Worm (Caenorhabditis elegans) whole organism, L4 larva: ENCODE measurements around the gene gon-14.

Experiments
- D1046.2 ChIP-seq: fragments of 200-800 bp; sonication (Bioruptor generic); IDR thresholded peaks from 2 replicates; pipeline ENCODE4 v1.3.6; 2022; ENCODE audit warnings: missing genetic modification characterization, missing compliant biosample characterization
- T20F7.1 ChIP-seq: fragments of 200-800 bp; sonication (Bioruptor generic); optimal IDR thresholded peaks from 2 replicates; lab custom pipeline; 2018; ENCODE audit warnings: mild to moderate bottlenecking, missing genetic modification characterization, missing compliant biosample characterization
- Y48G9A.11 ChIP-seq: fragments of 200-800 bp; sonication (Bioruptor generic); IDR thresholded peaks from 2 replicates; pipeline ENCODE4 v1.3.6; 2022; ENCODE audit warnings: missing genetic modification reagents, missing genetic modification characterization, missing compliant biosample characterization
- Y75B8A.6 ChIP-seq: fragments of 200-800 bp; sonication (Bioruptor generic); IDR thresholded peaks from 2 replicates; pipeline ENCODE4 v1.3.6; 2022; ENCODE audit warnings: missing genetic modification reagents, missing genetic modification characterization, missing compliant biosample characterization
- ceh-20 ChIP-seq: fragments of 200-800 bp; sonication (Bioruptor generic); IDR thresholded peaks from 2 replicates; pipeline ENCODE4 v1.3.6; 2022; ENCODE audit warnings: missing genetic modification reagents, missing genetic modification characterization, missing compliant biosample characterization
- ces-1 ChIP-seq: fragments of 150-350 bp; sonication (generic microtip); optimal IDR thresholded peaks from 4 replicates; lab custom pipeline; 2014; ENCODE audit warnings: missing biosample characterization, missing genetic modification reagents, missing genetic modification characterization
- daf-16 ChIP-seq, 3 experiments: sonication (generic microtip); optimal IDR thresholded peaks; 2 replicates each; lab custom pipeline; 2016 to 2017; ENCODE audit warnings: missing genetic modification characterization in 3 of 3, missing genetic modification reagents in 3 of 3, mild to moderate bottlenecking in 2 of 3, missing compliant biosample characterization in 2 of 3, missing biosample characterization in 1 of 3, moderate library complexity in 1 of 3
- dmd-6 ChIP-seq: fragments of 200-800 bp; sonication (Bioruptor generic); IDR thresholded peaks from 2 replicates; pipeline ENCODE4 v1.3.6; 2022; ENCODE audit warnings: missing genetic modification reagents, missing genetic modification characterization, missing compliant biosample characterization
- dpl-1 ChIP-seq: fragments of 150-350 bp; optimal IDR thresholded peaks from 2 replicates; lab custom pipeline; 2014; ENCODE audit warnings: missing biosample characterization, missing genetic modification reagents, missing genetic modification characterization
- dve-1 ChIP-seq: sonication (generic microtip); optimal IDR thresholded peaks from 2 replicates; lab custom pipeline; 2017; ENCODE audit warnings: antibody characterized with exemption, mild to moderate bottlenecking, missing genetic modification characterization, missing compliant biosample characterization; ENCODE audit not compliant: insufficient read depth
- fkh-10 ChIP-seq: fragments of 150-350 bp; optimal IDR thresholded peaks from 2 replicates; lab custom pipeline; 2014; ENCODE audit warnings: missing biosample characterization, missing genetic modification reagents, missing genetic modification characterization
- hlh-11 ChIP-seq: fragments of 200-800 bp; sonication (Bioruptor generic); optimal IDR thresholded peaks from 2 replicates; lab custom pipeline; 2018; ENCODE audit warnings: mild to moderate bottlenecking, missing genetic modification characterization, missing compliant biosample characterization
- hlh-30 ChIP-seq: sonication (generic microtip); optimal IDR thresholded peaks from 2 replicates; lab custom pipeline; 2017; ENCODE audit warnings: antibody characterized with exemption, mild to moderate bottlenecking, missing genetic modification characterization, missing compliant biosample characterization; ENCODE audit not compliant: insufficient read depth
- hmg-1.1 ChIP-seq: fragments of 200-800 bp; sonication (Bioruptor generic); IDR thresholded peaks from 2 replicates; pipeline ENCODE4 v1.3.6; 2022; ENCODE audit warnings: missing genetic modification reagents, missing genetic modification characterization, missing compliant biosample characterization
- lin-1 ChIP-seq: fragments of 200-800 bp; sonication (Bioruptor generic); IDR thresholded peaks from 2 replicates; pipeline ENCODE4 v1.3.6; 2022; ENCODE audit warnings: missing genetic modification reagents, missing genetic modification characterization, missing compliant biosample characterization
- lin-13 ChIP-seq: fragments of 150-350 bp; optimal IDR thresholded peaks from 2 replicates; lab custom pipeline; 2014; ENCODE audit warnings: missing biosample characterization, missing genetic modification reagents, missing genetic modification characterization
- lin-15B ChIP-seq: fragments of 150-350 bp; sonication (generic microtip); optimal IDR thresholded peaks from 3 replicates; lab custom pipeline; 2014; ENCODE audit warnings: missing biosample characterization, missing genetic modification characterization
- lin-38 ChIP-seq: fragments of 200-800 bp; sonication (Bioruptor generic); IDR thresholded peaks from 2 replicates; pipeline ENCODE4 v1.3.6; 2022; ENCODE audit warnings: missing genetic modification reagents, missing genetic modification characterization, missing compliant biosample characterization
- lir-3 ChIP-seq: sonication (generic microtip); optimal IDR thresholded peaks from 2 replicates; lab custom pipeline; 2016; ENCODE audit warnings: mild to moderate bottlenecking, missing genetic modification characterization, missing compliant biosample characterization
- lsy-2 ChIP-seq, 2 experiments: fragments of 150-350 bp in 1 of 2; sonication (generic microtip) in 1 of 2; optimal IDR thresholded peaks; 2 replicates each; lab custom pipeline; 2014 to 2017; ENCODE audit warnings: missing biosample characterization in 2 of 2, missing genetic modification characterization in 2 of 2
- mes-2 ChIP-seq: sonication (generic microtip); optimal IDR thresholded peaks from 2 replicates; lab custom pipeline; 2016; ENCODE audit warnings: missing genotype, mild to moderate bottlenecking, missing genetic modification characterization, missing compliant biosample characterization; ENCODE audit not compliant: poor library complexity, severe bottlenecking
- mxl-2 ChIP-seq: fragments of 200-800 bp; sonication (Bioruptor generic); conservative IDR thresholded peaks from 2 replicates; pipeline ENCODE4 v1.3.6; 2022; ENCODE audit warnings: missing genetic modification reagents, missing genetic modification characterization, missing compliant biosample characterization
- nhr-111 ChIP-seq: fragments of 200-800 bp; sonication (Bioruptor generic); optimal IDR thresholded peaks from 2 replicates; lab custom pipeline; 2018; ENCODE audit warnings: mild to moderate bottlenecking, missing genetic modification characterization, missing compliant biosample characterization
- nhr-237 ChIP-seq: sonication (generic microtip); optimal IDR thresholded peaks from 2 replicates; lab custom pipeline; 2017; ENCODE audit warnings: missing biosample characterization, missing genetic modification characterization
- nhr-25 ChIP-seq: sonication (generic microtip); optimal IDR thresholded peaks from 2 replicates; lab custom pipeline; 2017; ENCODE audit warnings: missing genetic modification characterization, mild to moderate bottlenecking, missing compliant biosample characterization, antibody characterized with exemption, moderate library complexity, borderline replicate concordance; ENCODE audit not compliant: insufficient read depth
- nhr-28 ChIP-seq: fragments of 150-350 bp; optimal IDR thresholded peaks from 2 replicates; lab custom pipeline; 2014; ENCODE audit warnings: missing biosample characterization, missing genetic modification characterization
- nhr-41 ChIP-seq: fragments of 200-800 bp; sonication (Bioruptor generic); IDR thresholded peaks from 2 replicates; pipeline ENCODE4 v1.3.6; 2022; ENCODE audit warnings: missing genetic modification reagents, missing genetic modification characterization, missing compliant biosample characterization
- nhr-48 ChIP-seq: sonication (generic microtip); optimal IDR thresholded peaks from 2 replicates; lab custom pipeline; 2016; ENCODE audit warnings: mild to moderate bottlenecking, missing genetic modification characterization, missing compliant biosample characterization
- nhr-76 ChIP-seq: fragments of 150-350 bp; optimal IDR thresholded peaks from 2 replicates; lab custom pipeline; 2014; ENCODE audit warnings: missing biosample characterization, missing genetic modification characterization
- rbr-2 ChIP-seq: sonication (generic microtip); optimal IDR thresholded peaks from 2 replicates; lab custom pipeline; 2016; ENCODE audit warnings: missing genotype, missing genetic modification characterization, missing compliant biosample characterization
- saeg-2 ChIP-seq: fragments of 200-800 bp; sonication (Bioruptor generic); IDR thresholded peaks from 2 replicates; pipeline ENCODE4 v1.3.6; 2022; ENCODE audit warnings: missing genetic modification reagents, missing genetic modification characterization, missing compliant biosample characterization
- sdz-12 ChIP-seq: fragments of 200-800 bp; sonication (Bioruptor generic); optimal IDR thresholded peaks from 2 replicates; lab custom pipeline; 2018; ENCODE audit warnings: mild to moderate bottlenecking, missing genetic modification characterization, missing compliant biosample characterization
- snpc-1.2 ChIP-seq: fragments of 200-800 bp; sonication (Bioruptor generic); IDR thresholded peaks from 2 replicates; pipeline ENCODE4 v1.3.6; 2022; ENCODE audit warnings: missing genetic modification reagents, missing genetic modification characterization, missing compliant biosample characterization
- snpc-4 ChIP-seq: fragments of 150-350 bp; optimal IDR thresholded peaks from 2 replicates; lab custom pipeline; 2014; ENCODE audit warnings: missing biosample characterization, missing genetic modification characterization
- spr-3 ChIP-seq: fragments of 200-800 bp; sonication (Bioruptor generic); optimal IDR thresholded peaks from 2 replicates; lab custom pipeline; 2018; ENCODE audit warnings: mild to moderate bottlenecking, missing genetic modification characterization, missing compliant biosample characterization
- tra-1 ChIP-seq: fragments of 200-800 bp; sonication (Bioruptor generic); IDR thresholded peaks from 2 replicates; pipeline ENCODE4 v1.3.6; 2022; ENCODE audit warnings: missing genetic modification reagents, missing genetic modification characterization, missing compliant biosample characterization
- unc-62 ChIP-seq, 3 experiments: fragments of 150-350 bp in 1 of 3; sonication (generic microtip); optimal IDR thresholded peaks in 2 of 3; peaks in 1 of 3; 1 replicate in 1 of 3; 2 replicates in 2 of 3; lab custom pipeline; 2014 to 2017; ENCODE audit warnings: missing biosample characterization in 3 of 3, missing genetic modification characterization in 3 of 3, missing genetic modification reagents in 3 of 3, missing genotype in 1 of 3
- vab-7 ChIP-seq: fragments of 200-800 bp; sonication (Bioruptor generic); IDR thresholded peaks from 2 replicates; pipeline ENCODE4 v1.3.6; 2022; ENCODE audit warnings: missing genetic modification reagents, missing genetic modification characterization, missing compliant biosample characterization
- zfp-2 ChIP-seq: sonication (generic microtip); optimal IDR thresholded peaks from 2 replicates; lab custom pipeline; 2016; ENCODE audit warnings: mild to moderate bottlenecking, missing genetic modification characterization, missing compliant biosample characterization
- zfp-3 ChIP-seq: fragments of 200-800 bp; sonication (Bioruptor generic); conservative IDR thresholded peaks from 2 replicates; pipeline ENCODE4 v1.3.6; 2022; ENCODE audit warnings: missing genetic modification reagents, missing genetic modification characterization, missing compliant biosample characterization
- zip-11 ChIP-seq: fragments of 200-800 bp; sonication (Bioruptor generic); IDR thresholded peaks from 2 replicates; pipeline ENCODE4 v1.3.6; 2022; ENCODE audit warnings: missing genetic modification characterization, missing compliant biosample characterization
- ztf-7 ChIP-seq: fragments of 150-350 bp; optimal IDR thresholded peaks from 2 replicates; lab custom pipeline; 2014; ENCODE audit warnings: missing biosample characterization, missing genetic modification characterization

gon-14 gene

DNA sequence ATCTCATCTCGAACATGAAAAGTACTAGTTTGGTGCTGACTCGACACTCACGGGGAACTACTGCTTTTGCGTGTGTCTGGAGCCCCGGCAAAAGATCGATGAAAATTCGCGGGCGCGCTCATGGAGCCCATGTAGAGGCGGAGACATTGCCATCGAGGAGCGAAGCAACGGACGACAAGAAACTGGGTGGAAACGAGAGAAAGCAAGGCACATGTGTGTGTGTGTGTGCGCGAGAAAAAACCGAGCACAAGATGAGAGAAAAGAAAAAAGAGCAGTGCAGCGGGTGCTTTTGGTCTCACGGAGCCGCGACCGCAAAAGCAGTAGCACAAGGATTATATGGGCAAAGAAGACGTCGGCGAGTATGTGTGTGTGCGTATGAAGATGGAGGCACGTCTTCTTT, 47.8 kb upstream of the gon-14 start (continued):
- TF ChIP-seq mes-2 (tag; lab: Kevin White, UChicago) (peak; percentile 18), vab-7 (peak; percentile 24; the same call in 1 of the 2 replicates), dmd-6 (GFP tag; lab: Robert Waterston, UW) (peak; percentile 30; the same call in 1 of the 2 replicates), hmg-1.1 (peak; percentile 73)

DNA sequence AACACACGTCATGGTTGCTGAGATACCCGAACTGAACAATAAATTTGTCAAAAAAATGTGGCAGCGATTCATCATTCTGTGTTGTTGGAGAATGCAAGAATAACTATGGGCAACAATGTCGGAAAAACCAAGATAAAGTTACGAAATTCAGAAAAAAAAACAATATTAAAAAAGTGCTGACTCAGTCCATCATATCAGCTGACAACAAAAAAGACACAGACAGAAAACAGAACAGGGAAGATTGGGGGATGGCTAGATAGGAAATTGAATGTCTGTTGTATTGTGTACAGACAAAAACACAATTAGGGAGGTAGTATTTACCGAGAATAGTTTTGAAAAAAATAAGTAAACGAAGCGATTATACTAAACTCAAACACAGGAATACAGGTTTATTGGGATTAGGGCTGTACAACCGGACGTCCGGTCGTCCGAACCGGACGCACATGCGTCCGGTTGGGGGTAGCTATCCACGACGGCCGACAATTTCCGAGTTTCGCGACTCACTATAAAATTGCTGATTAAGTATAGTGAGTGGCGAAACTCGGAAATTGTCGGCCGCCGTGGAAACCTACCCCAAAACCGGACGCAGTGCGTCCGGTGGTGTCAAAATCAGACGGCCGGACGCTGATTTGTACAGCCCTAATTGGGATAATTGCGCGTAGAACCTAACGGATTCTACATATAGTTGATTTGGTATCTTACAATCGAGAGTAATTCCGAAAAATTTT, 46.7 kb upstream of the gon-14 start:
- peak in 1 of 2 experiments; percentile 31 for TF ChIP-seq unc-62 (GFP tag; optimal IDR thresholded peaks at IDR 0.05 in 1 of 2; lab: Kevin White, UChicago)
- TF ChIP-seq unc-62 (tag; optimal IDR thresholded peaks at IDR 0.05; lab: Kevin White, UChicago): no peak
- TF ChIP-seq nhr-25 (tag; lab: Kevin White, UChicago): no peak
- TF ChIP-seq fkh-10 (GFP tag; lab: Kevin White, UChicago): no peak
- TF ChIP-seq nhr-237 (tag; lab: Kevin White, UChicago): no peak
- peak; percentile 14 for TF ChIP-seq hlh-11 (tag; lab: Kevin White, UChicago)
- no peak for TF ChIP-seq sdz-12
- peak; percentile 1 for TF ChIP-seq mes-2 (tag; lab: Kevin White, UChicago)
- no peak for TF ChIP-seq lir-3 (tag; lab: Kevin White, UChicago)
- 0 out of 2 replicates have a peak, but pooled peaks have one; percentile 11 for TF ChIP-seq Y48G9A.11 (GFP tag; lab: Robert Waterston, UW)
- no peak for TF ChIP-seq snpc-1.2
- no peak for TF ChIP-seq ceh-20 (GFP tag; lab: Robert Waterston, UW)
- TF ChIP-seq lin-15B (tag; lab: Kevin White, UChicago): no peak
- TF ChIP-seq spr-3 (GFP tag; lab: Kevin White, UChicago): no peak
- no peak for TF ChIP-seq zip-11 (GFP tag; lab: Robert Waterston, UW)
- no peak for TF ChIP-seq zfp-3 (GFP tag; lab: Robert Waterston, UW)
- TF ChIP-seq dve-1 (tag; lab: Kevin White, UChicago): peak; percentile 59
- TF ChIP-seq hlh-30 (tag; lab: Kevin White, UChicago): peak; percentile 60
- TF ChIP-seq daf-16 (GFP tag; optimal IDR thresholded peaks at IDR 0.05; lab: Kevin White, UChicago): no peak
- peak; percentile 72 for TF ChIP-seq daf-16 (tag; optimal IDR thresholded peaks at IDR 0.05; lab: Kevin White, UChicago)
- no peak for TF ChIP-seq lin-13 (GFP tag; lab: Kevin White, UChicago)
- peak; percentile 22 for TF ChIP-seq nhr-28 (tag; lab: Kevin White, UChicago)
- peak; percentile 22 for TF ChIP-seq T20F7.1 (GFP tag; lab: Kevin White, UChicago)
- peak; percentile 40 for TF ChIP-seq snpc-4 (tag; lab: Kevin White, UChicago)
- TF ChIP-seq tra-1 (GFP tag; lab: Robert Waterston, UW): 0 out of 2 replicates have a peak, but pooled peaks have one; percentile 40
- TF ChIP-seq nhr-111: no peak
- TF ChIP-seq, all 104 proteins: peak for 11

ce11 chrV:6656451-6657115, 45.6 kb upstream of the gon-14 start, which contains the start of gene snb-1:
snb-1 (minus strand) TSS chrV:6656501.
- peak; percentile 38 for TF ChIP-seq nhr-48
- TF ChIP-seq dpl-1 (GFP tag; lab: Kevin White, UChicago): peak; percentile 43
- TF ChIP-seq nhr-76 (tag; lab: Kevin White, UChicago): no peak
- TF ChIP-seq zfp-2 (tag; lab: Kevin White, UChicago): no peak
- no peak for TF ChIP-seq ces-1 (GFP tag; lab: Kevin White, UChicago)
- peak in 1 of 2 experiments; percentile 80 for TF ChIP-seq lsy-2 (tag; optimal IDR thresholded peaks at IDR 0.05; lab: Kevin White, UChicago)
- TF ChIP-seq mxl-2: no peak
- no peak for TF ChIP-seq ztf-7
- TF ChIP-seq nhr-25 (tag; lab: Kevin White, UChicago): peak; percentile 74
- TF ChIP-seq lin-38 (GFP tag; lab: Robert Waterston, UW): no peak
- peak; percentile 26 for TF ChIP-seq rbr-2 (tag; lab: Kevin White, UChicago)
- TF ChIP-seq daf-16 (GFP tag; optimal IDR thresholded peaks at IDR 0.05; lab: Kevin White, UChicago): no peak
- TF ChIP-seq daf-16 (tag; optimal IDR thresholded peaks at IDR 0.05; lab: Kevin White, UChicago): peak; percentile 44
- TF ChIP-seq lin-1 (GFP tag; lab: Robert Waterston, UW): no peak
- no peak for TF ChIP-seq Y75B8A.6
- TF ChIP-seq spr-3 (GFP tag; lab: Kevin White, UChicago): no peak
- TF ChIP-seq saeg-2: no peak
- peak; percentile 69 for TF ChIP-seq lin-13 (GFP tag; lab: Kevin White, UChicago)
- TF ChIP-seq D1046.2: no peak
- no peak for TF ChIP-seq nhr-41 (GFP tag; lab: Robert Waterston, UW)
